Worm (Caenorhabditis elegans) whole organism, late embryonic: ENCODE results near the gene ZC155.4.

Experiments used
- C38D4.7 ChIP-seq: fragments of 200-800 bp; sonication (Bioruptor generic); optimal IDR thresholded peaks from 2 replicates; lab custom pipeline; 2018; ENCODE audit warnings: mild to moderate bottlenecking, missing genetic modification characterization, moderate library complexity, missing compliant biosample characterization
- F13H6.1 ChIP-seq: sonication (generic microtip); optimal IDR thresholded peaks from 2 replicates; lab custom pipeline; 2016; ENCODE audit warnings: missing genetic modification characterization, missing compliant biosample characterization
- K09A11.1 ChIP-seq: sonication (generic microtip); optimal IDR thresholded peaks from 2 replicates; lab custom pipeline; 2017; ENCODE audit warnings: antibody characterized with exemption, mild to moderate bottlenecking, missing genetic modification characterization, missing compliant biosample characterization; ENCODE audit not compliant: insufficient read depth
- ahr-1 ChIP-seq: sonication (generic microtip); optimal IDR thresholded peaks from 2 replicates; lab custom pipeline; 2016; ENCODE audit warnings: missing genetic modification characterization, missing compliant biosample characterization
- ama-1 ChIP-seq: fragments of 150-350 bp; optimal IDR thresholded peaks from 2 replicates; lab custom pipeline; 2014
- ceh-18 ChIP-seq: sonication (generic microtip); optimal IDR thresholded peaks from 2 replicates; lab custom pipeline; 2016; ENCODE audit warnings: missing genetic modification characterization, missing compliant biosample characterization
- ceh-19 ChIP-seq: fragments of 200-800 bp; sonication (Bioruptor generic); optimal IDR thresholded peaks from 2 replicates; lab custom pipeline; 2018; ENCODE audit warnings: mild to moderate bottlenecking, missing genetic modification characterization, missing compliant biosample characterization
- ceh-2 ChIP-seq: sonication (generic microtip); optimal IDR thresholded peaks from 2 replicates; lab custom pipeline; 2016; ENCODE audit warnings: missing genotype, missing genetic modification characterization, missing compliant biosample characterization
- ceh-22 ChIP-seq: sonication (generic microtip); optimal IDR thresholded peaks from 2 replicates; lab custom pipeline; 2017; ENCODE audit warnings: missing biosample characterization, missing genetic modification characterization
- ceh-24 ChIP-seq: sonication (generic microtip); optimal IDR thresholded peaks from 2 replicates; lab custom pipeline; 2016; ENCODE audit warnings: mild to moderate bottlenecking, missing genetic modification characterization, missing compliant biosample characterization
- ceh-30 ChIP-seq: fragments of 150-350 bp; optimal IDR thresholded peaks from 2 replicates; lab custom pipeline; 2014; ENCODE audit warnings: missing biosample characterization, missing genetic modification characterization
- ceh-45 ChIP-seq: fragments of 200-800 bp; sonication (Bioruptor generic); IDR thresholded peaks from 2 replicates; pipeline ENCODE4 v1.3.6; 2022; ENCODE audit warnings: missing genetic modification reagents, missing genetic modification characterization, missing compliant biosample characterization
- ceh-6 ChIP-seq: fragments of 200-800 bp; sonication (Bioruptor generic); optimal IDR thresholded peaks from 2 replicates; lab custom pipeline; 2018; ENCODE audit warnings: mild to moderate bottlenecking, missing genetic modification characterization, missing compliant biosample characterization
- ceh-9 ChIP-seq: sonication (generic microtip); optimal IDR thresholded peaks from 2 replicates; lab custom pipeline; 2016; ENCODE audit warnings: mild to moderate bottlenecking, missing genetic modification characterization, inconsistent platforms, missing compliant biosample characterization
- che-1 ChIP-seq: sonication (generic microtip); optimal IDR thresholded peaks from 2 replicates; lab custom pipeline; 2016; ENCODE audit warnings: mild to moderate bottlenecking, missing genetic modification characterization, missing compliant biosample characterization
- dmd-4 ChIP-seq: sonication (generic microtip); optimal IDR thresholded peaks from 2 replicates; lab custom pipeline; 2016; ENCODE audit warnings: borderline replicate concordance, missing genetic modification characterization, missing compliant biosample characterization
- dve-1 ChIP-seq: sonication (generic microtip); optimal IDR thresholded peaks from 2 replicates; lab custom pipeline; 2017; ENCODE audit warnings: antibody characterized with exemption, mild to moderate bottlenecking, missing genetic modification characterization, missing compliant biosample characterization
- elt-2 ChIP-seq: sonication (generic microtip); optimal IDR thresholded peaks from 2 replicates; lab custom pipeline; 2016; ENCODE audit warnings: missing genetic modification reagents, missing genetic modification characterization, missing compliant biosample characterization
- ets-4 ChIP-seq: sonication (generic microtip); optimal IDR thresholded peaks from 2 replicates; lab custom pipeline; 2016; ENCODE audit warnings: missing genetic modification characterization, missing compliant biosample characterization
- eyg-1 ChIP-seq: sonication (generic microtip); optimal IDR thresholded peaks from 2 replicates; lab custom pipeline; 2016; ENCODE audit warnings: missing genotype, missing genetic modification characterization, missing compliant biosample characterization
- fax-1 ChIP-seq: sonication (generic microtip); optimal IDR thresholded peaks from 2 replicates; lab custom pipeline; 2016; ENCODE audit warnings: missing genotype, missing genetic modification characterization, missing compliant biosample characterization
- fkh-10 ChIP-seq: fragments of 150-350 bp; optimal IDR thresholded peaks from 2 replicates; lab custom pipeline; 2014; ENCODE audit warnings: missing biosample characterization, missing genetic modification reagents, missing genetic modification characterization
- hlh-13 ChIP-seq: fragments of 200-800 bp; sonication (Bioruptor generic); optimal IDR thresholded peaks from 2 replicates; lab custom pipeline; 2018; ENCODE audit warnings: mild to moderate bottlenecking, missing genetic modification characterization, missing compliant biosample characterization
- hlh-15 ChIP-seq: sonication (generic microtip); optimal IDR thresholded peaks from 2 replicates; lab custom pipeline; 2016; ENCODE audit warnings: missing genetic modification characterization, missing compliant biosample characterization
- hlh-30 ChIP-seq: sonication (generic microtip); optimal IDR thresholded peaks from 2 replicates; lab custom pipeline; 2017; ENCODE audit warnings: antibody characterized with exemption, missing genetic modification characterization, missing compliant biosample characterization; ENCODE audit not compliant: insufficient read depth
- hlh-6 ChIP-seq: sonication (generic microtip); optimal IDR thresholded peaks from 2 replicates; lab custom pipeline; 2016; ENCODE audit warnings: missing genotype, missing genetic modification characterization, missing compliant biosample characterization
- hlh-8 ChIP-seq: sonication (generic microtip); optimal IDR thresholded peaks from 2 replicates; lab custom pipeline; 2016; ENCODE audit warnings: missing genotype, missing genetic modification characterization, missing compliant biosample characterization
- lim-6 ChIP-seq: sonication (generic microtip); optimal IDR thresholded peaks from 2 replicates; lab custom pipeline; 2016; ENCODE audit warnings: missing genetic modification characterization, missing compliant biosample characterization
- madf-2 ChIP-seq: sonication (generic microtip); optimal IDR thresholded peaks from 2 replicates; lab custom pipeline; 2017; ENCODE audit warnings: missing genetic modification characterization, missing compliant biosample characterization
- mec-3 ChIP-seq: sonication (generic microtip); optimal IDR thresholded peaks from 2 replicates; lab custom pipeline; 2016; ENCODE audit warnings: borderline replicate concordance, missing genetic modification characterization, missing compliant biosample characterization
- nhr-11 ChIP-seq: fragments of 150-350 bp; optimal IDR thresholded peaks from 2 replicates; lab custom pipeline; 2014; ENCODE audit warnings: missing biosample characterization, missing genetic modification characterization
- odd-2 ChIP-seq: sonication (generic microtip); optimal IDR thresholded peaks from 2 replicates; lab custom pipeline; 2017; ENCODE audit warnings: antibody characterized with exemption, mild to moderate bottlenecking, missing genetic modification characterization, missing compliant biosample characterization
- pag-3 ChIP-seq: sonication (generic microtip); optimal IDR thresholded peaks from 2 replicates; lab custom pipeline; 2016; ENCODE audit warnings: missing compliant biosample characterization, missing genetic modification characterization, borderline replicate concordance
- pat-9 ChIP-seq: fragments of 200-800 bp; sonication (Bioruptor generic); optimal IDR thresholded peaks from 2 replicates; lab custom pipeline; 2018; ENCODE audit warnings: mild to moderate bottlenecking, missing genetic modification characterization, moderate library complexity, missing compliant biosample characterization
- pha-2 ChIP-seq: sonication (generic microtip); optimal IDR thresholded peaks from 2 replicates; lab custom pipeline; 2017; ENCODE audit warnings: mild to moderate bottlenecking, missing genetic modification characterization, missing compliant biosample characterization
- pha-4 ChIP-seq: fragments of 150-350 bp; optimal IDR thresholded peaks from 2 replicates; lab custom pipeline; 2018; ENCODE audit warnings: missing biosample characterization, missing genetic modification reagents, missing genetic modification characterization
- pqm-1 ChIP-seq: sonication (generic microtip); optimal IDR thresholded peaks from 2 replicates; lab custom pipeline; 2016; ENCODE audit warnings: missing genetic modification characterization, missing compliant biosample characterization
- rnt-1 ChIP-seq: sonication (generic microtip); optimal IDR thresholded peaks from 2 replicates; lab custom pipeline; 2016; ENCODE audit warnings: missing genetic modification characterization, missing compliant biosample characterization
- sdc-2 ChIP-seq: sonication (generic microtip); optimal IDR thresholded peaks from 2 replicates; lab custom pipeline; 2016; ENCODE audit warnings: missing genotype, missing genetic modification characterization, missing compliant biosample characterization
- sox-4 ChIP-seq: sonication (generic microtip); optimal IDR thresholded peaks from 2 replicates; lab custom pipeline; 2017; ENCODE audit warnings: mild to moderate bottlenecking, missing genetic modification characterization, inconsistent platforms, missing compliant biosample characterization
- tbx-2 ChIP-seq: sonication (generic microtip); optimal IDR thresholded peaks from 2 replicates; lab custom pipeline; 2016; ENCODE audit warnings: missing genetic modification characterization, missing compliant biosample characterization
- tbx-7 ChIP-seq: sonication (generic microtip); optimal IDR thresholded peaks from 2 replicates; lab custom pipeline; 2016; ENCODE audit warnings: missing genotype, missing genetic modification characterization, missing compliant biosample characterization
- ttx-3 ChIP-seq: sonication (generic microtip); optimal IDR thresholded peaks from 2 replicates; lab custom pipeline; 2016; ENCODE audit warnings: missing genetic modification reagents, missing genetic modification characterization, missing compliant biosample characterization
- unc-42 ChIP-seq: sonication (generic microtip); optimal IDR thresholded peaks from 2 replicates; lab custom pipeline; 2016; ENCODE audit warnings: missing genotype, missing genetic modification characterization, missing compliant biosample characterization
- unc-55 ChIP-seq: sonication (generic microtip); optimal IDR thresholded peaks from 2 replicates; lab custom pipeline; 2017; ENCODE audit warnings: missing biosample characterization, missing genetic modification reagents, missing genetic modification characterization
- unc-86 ChIP-seq: sonication (generic microtip); optimal IDR thresholded peaks from 2 replicates; lab custom pipeline; 2016; ENCODE audit warnings: missing genetic modification characterization, missing compliant biosample characterization
- zip-5 ChIP-seq: sonication (generic microtip); optimal IDR thresholded peaks from 2 replicates; lab custom pipeline; 2016; ENCODE audit warnings: missing genetic modification characterization, missing compliant biosample characterization
- ztf-16 ChIP-seq: sonication (generic microtip); optimal IDR thresholded peaks from 2 replicates; lab custom pipeline; 2017; ENCODE audit warnings: missing genetic modification characterization, missing compliant biosample characterization

ZC155.4 gene

ce11 chrIII:5173622-5174021 is 41.7 kb downstream of the ZC155.4 start, which contains the start of gene cid-1:
cid-1 (plus strand) TSS chrIII:5173922.
- TF ChIP-seq tbx-2 (tag; lab: Kevin White, UChicago): no peak
- TF ChIP-seq ceh-24: no peak
- no peak for TF ChIP-seq hlh-13
- TF ChIP-seq lim-6 (tag; lab: Kevin White, UChicago): no peak
- no peak for TF ChIP-seq eyg-1 (tag; lab: Kevin White, UChicago)

ce11 chrIII:5173139-5173538 is 42.1 kb downstream of the ZC155.4 start, which contains the start of gene emb-1:
emb-1 (plus strand) TSS chrIII:5173439.
- no peak for TF ChIP-seq hlh-30
- no peak for TF ChIP-seq odd-2 (tag; lab: Kevin White, UChicago)
- TF ChIP-seq unc-86 (tag; lab: Kevin White, UChicago): no peak

DNA sequence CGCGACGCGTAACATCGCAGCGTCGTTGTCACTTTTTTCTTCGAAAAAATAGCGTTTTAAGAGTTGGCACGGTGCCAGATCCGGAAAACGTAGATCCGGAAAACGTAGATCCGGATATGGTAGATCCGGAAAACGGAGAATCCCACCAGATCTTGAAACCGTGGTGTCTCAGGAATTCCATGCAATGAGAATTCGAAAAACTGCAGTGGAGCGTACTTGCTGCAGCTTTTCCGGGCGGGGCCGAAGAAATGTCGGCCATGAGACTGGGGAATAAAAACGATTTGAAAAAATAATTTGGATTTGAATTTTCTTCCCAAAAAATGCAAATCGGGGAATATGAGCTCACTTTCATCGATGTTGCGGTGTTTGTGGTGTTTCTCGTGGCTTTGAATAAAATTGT is 42.8 kb downstream of the ZC155.4 start, which contains the start of gene K10D2.5:
K10D2.5 (plus strand) TSS at position 251 of the 400 bp plus-strand sequence.
- TF ChIP-seq rnt-1 (peak; percentile 99), odd-2 (tag; lab: Kevin White, UChicago) (no peak), unc-86 (tag; lab: Kevin White, UChicago) (peak; percentile 78), pqm-1 (peak; percentile 94), elt-2 (tag; lab: Kevin White, UChicago) (peak; percentile 84), pha-4 (tag; lab: Kevin White, UChicago) (no peak), hlh-6 (tag; lab: Kevin White, UChicago) (peak; percentile 89), ceh-2 (peak; percentile 99), ztf-16 (tag; lab: Kevin White, UChicago) (peak; percentile 92), pag-3 (tag; lab: Kevin White, UChicago) (peak; percentile 78), K09A11.1 (no peak), zip-5 (peak; percentile 92), dmd-4 (tag; lab: Kevin White, UChicago) (peak; percentile 87), che-1 (tag; lab: Kevin White, UChicago) (no peak), tbx-7 (tag; lab: Kevin White, UChicago) (peak; percentile 99), F13H6.1 (tag; lab: Kevin White, UChicago) (peak; percentile 91), unc-42 (tag; lab: Kevin White, UChicago) (peak; percentile 87), ets-4 (tag; lab: Kevin White, UChicago) (peak; percentile 100), ceh-30 (tag; lab: Kevin White, UChicago) (no peak), ceh-6 (GFP tag; lab: Kevin White, UChicago) (peak; percentile 45), tbx-2 (tag; lab: Kevin White, UChicago) (peak; percentile 99), ahr-1 (tag; lab: Kevin White, UChicago) (peak; percentile 80), madf-2 (tag; lab: Kevin White, UChicago) (peak; percentile 80), hlh-15 (tag; lab: Kevin White, UChicago) (peak; percentile 52), fkh-10 (no peak), ceh-19 (GFP tag; lab: Kevin White, UChicago) (peak; percentile 41), pat-9 (tag; lab: Kevin White, UChicago) (peak; percentile 15), ceh-45 (0 out of 2 replicates have a peak, but pooled peaks have one; percentile 16), hlh-13 (peak; percentile 49), ceh-9 (tag; lab: Kevin White, UChicago) (no peak), dve-1 (tag; lab: Kevin White, UChicago) (peak; percentile 69), sdc-2 (tag; lab: Kevin White, UChicago) (peak; percentile 79), ama-1 (lab: Kevin White, UChicago) (no peak), hlh-30 (peak; percentile 23), mec-3 (tag; lab: Kevin White, UChicago) (peak; percentile 98), pha-2 (tag; lab: Kevin White, UChicago) (no peak), unc-55 (no peak), ttx-3 (tag; lab: Kevin White, UChicago) (no peak), eyg-1 (tag; lab: Kevin White, UChicago) (peak; percentile 89), nhr-11 (tag; lab: Kevin White, UChicago) (no peak), fax-1 (tag; lab: Kevin White, UChicago) (peak; percentile 93), C38D4.7 (GFP tag; lab: Kevin White, UChicago) (no peak), ceh-18 (tag; lab: Kevin White, UChicago) (peak; percentile 95), hlh-8 (peak; percentile 95), ceh-22 (no peak), sox-4 (no peak), lim-6 (tag; lab: Kevin White, UChicago) (peak; percentile 96)
